Worm (Caenorhabditis elegans) whole organism, L4 larva: ENCODE results near the gene srr-2.

Source experiments
- D1046.2 ChIP-seq: fragments of 200-800 bp; sonication (Bioruptor generic); IDR thresholded peaks from 2 replicates; pipeline ENCODE4 v1.3.6; 2022; ENCODE audit warnings: missing genetic modification characterization, missing compliant biosample characterization
- F37D6.2 ChIP-seq: sonication (generic microtip); optimal IDR thresholded peaks from 2 replicates; lab custom pipeline; 2016; ENCODE audit warnings: mild to moderate bottlenecking, missing genetic modification characterization, missing compliant biosample characterization
- R02D3.7 ChIP-seq: fragments of 150-350 bp; sonication (generic microtip); optimal IDR thresholded peaks from 3 replicates; lab custom pipeline; 2014; ENCODE audit warnings: missing biosample characterization, missing genetic modification characterization
- T26A8.4 ChIP-seq: fragments of 200-800 bp; sonication (Bioruptor generic); IDR thresholded peaks from 2 replicates; pipeline ENCODE4 v1.3.6; 2022; ENCODE audit warnings: missing genetic modification characterization, missing compliant biosample characterization
- Y105C5A.15 ChIP-seq: fragments of 200-800 bp; sonication (Bioruptor generic); IDR thresholded peaks from 2 replicates; pipeline ENCODE4 v1.3.6; 2022; ENCODE audit warnings: missing genetic modification characterization, missing compliant biosample characterization
- aha-1 ChIP-seq: fragments of 150-350 bp; peaks from one replicate; lab custom pipeline; 2014; ENCODE audit warnings: missing biosample characterization, missing genetic modification characterization
- arid-1 ChIP-seq: fragments of 200-800 bp; sonication (Bioruptor generic); conservative IDR thresholded peaks from 2 replicates; pipeline ENCODE4 v1.3.6; 2022; ENCODE audit warnings: missing genetic modification reagents, missing genetic modification characterization, missing compliant biosample characterization
- ceh-20 ChIP-seq: fragments of 200-800 bp; sonication (Bioruptor generic); IDR thresholded peaks from 2 replicates; pipeline ENCODE4 v1.3.6; 2022; ENCODE audit warnings: missing genetic modification reagents, missing genetic modification characterization, missing compliant biosample characterization
- ceh-32 ChIP-seq: sonication (generic microtip); optimal IDR thresholded peaks from 2 replicates; lab custom pipeline; 2016; ENCODE audit warnings: mild to moderate bottlenecking, missing genetic modification characterization, missing compliant biosample characterization; ENCODE audit not compliant: poor library complexity
- ceh-44 ChIP-seq: fragments of 200-800 bp; sonication (Bioruptor generic); IDR thresholded peaks from 2 replicates; pipeline ENCODE4 v1.3.6; 2022; ENCODE audit warnings: missing genetic modification reagents, missing genetic modification characterization, missing compliant biosample characterization
- ceh-62 ChIP-seq: sonication (generic microtip); optimal IDR thresholded peaks from 2 replicates; lab custom pipeline; 2017; ENCODE audit warnings: missing biosample characterization, missing genetic modification characterization
- daf-16 ChIP-seq, 3 experiments: sonication (generic microtip); optimal IDR thresholded peaks; 2 replicates each; lab custom pipeline; 2016 to 2017; ENCODE audit warnings: missing genetic modification characterization in 3 of 3, missing genetic modification reagents in 3 of 3, mild to moderate bottlenecking in 2 of 3, missing compliant biosample characterization in 2 of 3, missing biosample characterization in 1 of 3, moderate library complexity in 1 of 3
- dmd-6 ChIP-seq: fragments of 200-800 bp; sonication (Bioruptor generic); IDR thresholded peaks from 2 replicates; pipeline ENCODE4 v1.3.6; 2022; ENCODE audit warnings: missing genetic modification reagents, missing genetic modification characterization, missing compliant biosample characterization
- dmd-8 ChIP-seq: fragments of 200-800 bp; sonication (Bioruptor generic); IDR thresholded peaks from 2 replicates; pipeline ENCODE4 v1.3.6; 2022; ENCODE audit warnings: missing genetic modification characterization, missing compliant biosample characterization
- dve-1 ChIP-seq: sonication (generic microtip); optimal IDR thresholded peaks from 2 replicates; lab custom pipeline; 2017; ENCODE audit warnings: antibody characterized with exemption, mild to moderate bottlenecking, missing genetic modification characterization, missing compliant biosample characterization; ENCODE audit not compliant: insufficient read depth
- egl-27 ChIP-seq: sonication (generic microtip); optimal IDR thresholded peaks from 3 replicates; lab custom pipeline; 2017; ENCODE audit warnings: missing biosample characterization, missing genetic modification reagents, missing genetic modification characterization
- fkh-10 ChIP-seq: fragments of 150-350 bp; optimal IDR thresholded peaks from 2 replicates; lab custom pipeline; 2014; ENCODE audit warnings: missing biosample characterization, missing genetic modification reagents, missing genetic modification characterization
- fos-1 ChIP-seq: fragments of 150-350 bp; optimal IDR thresholded peaks from 2 replicates; lab custom pipeline; 2014; ENCODE audit warnings: missing biosample characterization, missing genetic modification characterization
- hif-1 ChIP-seq, 2 experiments: sonication (generic microtip); optimal IDR thresholded peaks; 2 replicates each; lab custom pipeline; 2016 to 2017; ENCODE audit warnings: missing compliant biosample characterization in 2 of 2, missing genetic modification characterization in 2 of 2, missing genetic modification reagents in 2 of 2, missing genotype in 2 of 2, mild to moderate bottlenecking in 1 of 2
- hlh-11 ChIP-seq: fragments of 200-800 bp; sonication (Bioruptor generic); optimal IDR thresholded peaks from 2 replicates; lab custom pipeline; 2018; ENCODE audit warnings: mild to moderate bottlenecking, missing genetic modification characterization, missing compliant biosample characterization
- hlh-30 ChIP-seq: sonication (generic microtip); optimal IDR thresholded peaks from 2 replicates; lab custom pipeline; 2017; ENCODE audit warnings: antibody characterized with exemption, mild to moderate bottlenecking, missing genetic modification characterization, missing compliant biosample characterization; ENCODE audit not compliant: insufficient read depth
- hmg-1.1 ChIP-seq: fragments of 200-800 bp; sonication (Bioruptor generic); IDR thresholded peaks from 2 replicates; pipeline ENCODE4 v1.3.6; 2022; ENCODE audit warnings: missing genetic modification reagents, missing genetic modification characterization, missing compliant biosample characterization
- lin-1 ChIP-seq: fragments of 200-800 bp; sonication (Bioruptor generic); IDR thresholded peaks from 2 replicates; pipeline ENCODE4 v1.3.6; 2022; ENCODE audit warnings: missing genetic modification reagents, missing genetic modification characterization, missing compliant biosample characterization
- lin-15B ChIP-seq: fragments of 150-350 bp; sonication (generic microtip); optimal IDR thresholded peaks from 3 replicates; lab custom pipeline; 2014; ENCODE audit warnings: missing biosample characterization, missing genetic modification characterization
- lin-29 ChIP-seq: fragments of 200-800 bp; sonication (Bioruptor generic); IDR thresholded peaks from 2 replicates; pipeline ENCODE4 v1.3.6; 2022; ENCODE audit warnings: missing genetic modification reagents, missing genetic modification characterization, missing compliant biosample characterization
- lin-39 ChIP-seq: fragments of 150-350 bp; optimal IDR thresholded peaks from 2 replicates; lab custom pipeline; 2014; ENCODE audit warnings: missing biosample characterization, missing genetic modification reagents, missing genetic modification characterization
- lir-3 ChIP-seq: sonication (generic microtip); optimal IDR thresholded peaks from 2 replicates; lab custom pipeline; 2016; ENCODE audit warnings: mild to moderate bottlenecking, missing genetic modification characterization, missing compliant biosample characterization
- lsy-2 ChIP-seq, 2 experiments: fragments of 150-350 bp in 1 of 2; sonication (generic microtip) in 1 of 2; optimal IDR thresholded peaks; 2 replicates each; lab custom pipeline; 2014 to 2017; ENCODE audit warnings: missing biosample characterization in 2 of 2, missing genetic modification characterization in 2 of 2
- madf-9 ChIP-seq: fragments of 200-800 bp; sonication (Bioruptor generic); conservative IDR thresholded peaks from 2 replicates; pipeline ENCODE4 v1.3.6; 2022; ENCODE audit warnings: missing genetic modification reagents, missing genetic modification characterization, missing compliant biosample characterization
- mdl-1 ChIP-seq, 2 experiments: fragments of 150-350 bp in 1 of 2; sonication (generic microtip) in 1 of 2; optimal IDR thresholded peaks; 2 replicates each; lab custom pipeline; 2014 to 2017; ENCODE audit warnings: missing biosample characterization in 2 of 2, missing genetic modification characterization in 2 of 2
- mes-2 ChIP-seq: sonication (generic microtip); optimal IDR thresholded peaks from 2 replicates; lab custom pipeline; 2016; ENCODE audit warnings: missing genotype, mild to moderate bottlenecking, missing genetic modification characterization, missing compliant biosample characterization; ENCODE audit not compliant: poor library complexity, severe bottlenecking
- mxl-3 ChIP-seq: fragments of 200-800 bp; sonication (Bioruptor generic); optimal IDR thresholded peaks from 2 replicates; lab custom pipeline; 2018; ENCODE audit warnings: mild to moderate bottlenecking, missing genetic modification characterization, missing compliant biosample characterization
- nhr-10 ChIP-seq: fragments of 150-350 bp; optimal IDR thresholded peaks from 2 replicates; lab custom pipeline; 2014; ENCODE audit warnings: missing biosample characterization, missing genetic modification characterization
- nhr-102 ChIP-seq: sonication (generic microtip); optimal IDR thresholded peaks from 2 replicates; lab custom pipeline; 2016; ENCODE audit warnings: mild to moderate bottlenecking, missing genetic modification characterization, moderate library complexity, missing compliant biosample characterization
- nhr-237 ChIP-seq: sonication (generic microtip); optimal IDR thresholded peaks from 2 replicates; lab custom pipeline; 2017; ENCODE audit warnings: missing biosample characterization, missing genetic modification characterization
- nhr-25 ChIP-seq: sonication (generic microtip); optimal IDR thresholded peaks from 2 replicates; lab custom pipeline; 2017; ENCODE audit warnings: missing genetic modification characterization, mild to moderate bottlenecking, missing compliant biosample characterization, antibody characterized with exemption, moderate library complexity, borderline replicate concordance; ENCODE audit not compliant: insufficient read depth
- nhr-42 ChIP-seq: fragments of 200-800 bp; sonication (Bioruptor generic); IDR thresholded peaks from 2 replicates; pipeline ENCODE4 v1.3.6; 2022; ENCODE audit warnings: missing genetic modification characterization, missing compliant biosample characterization
- nhr-6 ChIP-seq: fragments of 150-350 bp; optimal IDR thresholded peaks from 2 replicates; lab custom pipeline; 2014; ENCODE audit warnings: missing biosample characterization, missing genetic modification characterization
- nhr-76 ChIP-seq: fragments of 150-350 bp; optimal IDR thresholded peaks from 2 replicates; lab custom pipeline; 2014; ENCODE audit warnings: missing biosample characterization, missing genetic modification characterization
- rbr-2 ChIP-seq: sonication (generic microtip); optimal IDR thresholded peaks from 2 replicates; lab custom pipeline; 2016; ENCODE audit warnings: missing genotype, missing genetic modification characterization, missing compliant biosample characterization
- sdz-12 ChIP-seq: fragments of 200-800 bp; sonication (Bioruptor generic); optimal IDR thresholded peaks from 2 replicates; lab custom pipeline; 2018; ENCODE audit warnings: mild to moderate bottlenecking, missing genetic modification characterization, missing compliant biosample characterization
- snpc-4 ChIP-seq: fragments of 150-350 bp; optimal IDR thresholded peaks from 2 replicates; lab custom pipeline; 2014; ENCODE audit warnings: missing biosample characterization, missing genetic modification characterization
- spr-1 ChIP-seq: sonication (generic microtip); optimal IDR thresholded peaks from 2 replicates; lab custom pipeline; 2016; ENCODE audit warnings: mild to moderate bottlenecking, missing genetic modification characterization, missing compliant biosample characterization
- tag-97 ChIP-seq: fragments of 200-800 bp; sonication (Bioruptor generic); IDR thresholded peaks from 2 replicates; pipeline ENCODE4 v1.3.6; 2022; ENCODE audit warnings: missing genetic modification characterization, missing compliant biosample characterization
- tra-1 ChIP-seq: fragments of 200-800 bp; sonication (Bioruptor generic); IDR thresholded peaks from 2 replicates; pipeline ENCODE4 v1.3.6; 2022; ENCODE audit warnings: missing genetic modification reagents, missing genetic modification characterization, missing compliant biosample characterization
- zag-1 ChIP-seq: fragments of 150-350 bp; optimal IDR thresholded peaks from 2 replicates; lab custom pipeline; 2014; ENCODE audit warnings: missing biosample characterization, missing genetic modification characterization
- zip-11 ChIP-seq: fragments of 200-800 bp; sonication (Bioruptor generic); IDR thresholded peaks from 2 replicates; pipeline ENCODE4 v1.3.6; 2022; ENCODE audit warnings: missing genetic modification characterization, missing compliant biosample characterization

Gene srr-2

DNA sequence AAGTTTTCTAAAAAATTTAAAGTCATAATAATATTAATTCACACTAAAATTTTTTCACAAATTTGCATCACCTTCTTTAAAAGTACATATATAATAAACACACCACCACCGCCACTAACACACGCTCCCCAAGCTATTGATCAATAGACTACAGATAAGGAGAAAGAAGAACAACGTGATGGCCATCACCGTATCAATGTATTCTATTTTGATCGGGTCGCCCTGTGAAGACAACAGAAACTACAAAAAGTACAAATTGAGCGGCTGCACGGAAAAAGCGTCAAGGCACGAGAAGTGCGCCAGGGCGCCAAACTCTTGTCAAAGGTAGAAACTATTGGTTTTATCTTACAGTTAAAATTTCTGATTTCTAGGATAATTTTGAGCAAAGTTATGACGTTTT, 4.6 kb downstream of the srr-2 start (continued):
- peak in 1 of 2 experiments; percentile 78 for TF ChIP-seq mdl-1 (tag; optimal IDR thresholded peaks at IDR 0.05; lab: Kevin White, UChicago)
- no peak for TF ChIP-seq lin-15B (tag; lab: Kevin White, UChicago)
- TF ChIP-seq nhr-25 (tag; lab: Kevin White, UChicago) = no peak
- TF ChIP-seq zip-11 (GFP tag; lab: Robert Waterston, UW) = no peak
- no peak for TF ChIP-seq D1046.2
- TF ChIP-seq fos-1 (tag; lab: Kevin White, UChicago) = no peak
- TF ChIP-seq lir-3 (tag; lab: Kevin White, UChicago) = no peak
- no peak for TF ChIP-seq F37D6.2 (tag; lab: Kevin White, UChicago)

DNA sequence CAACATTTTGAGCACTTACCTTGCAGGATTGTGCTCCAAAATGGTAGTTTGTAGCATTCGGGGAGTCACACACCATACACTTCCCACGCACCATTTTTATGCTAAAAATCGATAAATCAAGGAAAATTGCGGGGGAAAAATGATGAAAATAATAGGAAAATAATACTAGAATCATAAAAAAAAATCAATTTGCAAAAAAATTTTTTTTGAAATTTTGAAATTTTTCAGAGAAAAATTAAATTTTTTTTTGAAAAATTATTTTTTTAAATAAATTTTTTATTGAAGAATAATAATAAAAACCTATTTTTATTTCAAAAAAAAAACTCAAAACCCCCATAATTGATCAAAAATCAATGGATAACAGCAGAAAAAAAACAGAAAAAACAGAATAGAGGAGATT, 5.2 kb downstream of the srr-2 start, which contains the start of gene nhr-79:
TSS of gene nhr-79 (minus strand) at position 101 of the 400 bp plus-strand sequence.
- TF ChIP-seq dmd-8 (no peak), madf-9 (GFP tag; lab: Robert Waterston, UW) (no peak), nhr-42 (GFP tag; lab: Robert Waterston, UW) (no peak), lin-39 (tag; lab: Kevin White, UChicago) (no peak), spr-1 (tag; lab: Kevin White, UChicago) (no peak), mes-2 (tag; lab: Kevin White, UChicago) (no peak), lsy-2 (tag; optimal IDR thresholded peaks at IDR 0.05; lab: Kevin White, UChicago) (no peak), Y105C5A.15 (no peak), lin-15B (tag; lab: Kevin White, UChicago) (no peak), tra-1 (GFP tag; lab: Robert Waterston, UW) (no peak), fkh-10 (GFP tag; lab: Kevin White, UChicago) (no peak), ceh-62 (tag; lab: Kevin White, UChicago) (no peak), T26A8.4 (GFP tag; lab: Robert Waterston, UW) (no peak), zip-11 (GFP tag; lab: Robert Waterston, UW) (no peak), rbr-2 (no peak), hlh-30 (no peak), D1046.2 (no peak)

DNA sequence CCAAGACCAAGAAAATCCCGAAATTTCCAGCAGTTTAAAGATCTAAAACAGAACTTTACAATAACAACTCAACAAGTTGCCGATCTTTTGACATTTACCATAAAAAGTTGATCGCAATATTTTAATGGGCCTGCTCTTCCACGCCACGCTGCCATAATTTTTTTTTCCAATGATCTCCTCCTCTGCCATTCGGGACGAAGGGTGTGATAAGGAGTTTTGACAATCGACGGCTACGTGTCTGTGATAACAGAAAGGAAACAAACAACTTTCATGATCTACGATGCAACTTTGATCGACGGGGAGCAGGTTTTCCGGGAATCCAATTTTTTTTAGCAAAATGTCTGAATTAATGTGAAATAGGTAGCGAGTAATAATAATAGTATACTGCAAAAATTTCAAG, 10.1 kb downstream of the srr-2 start:
- TF ChIP-seq zag-1 (tag; lab: Kevin White, UChicago) (no peak), nhr-6 (no peak), R02D3.7 (no peak), ceh-44 (no peak), hif-1 (tag; optimal IDR thresholded peaks at IDR 0.05; lab: Kevin White, UChicago) (no peak), tra-1 (GFP tag; lab: Robert Waterston, UW) (no peak), snpc-4 (tag; lab: Kevin White, UChicago) (no peak), lin-29 (GFP tag; lab: Robert Waterston, UW) (no peak), mes-2 (tag; lab: Kevin White, UChicago) (no peak), nhr-102 (tag; lab: Kevin White, UChicago) (peak; percentile 9), nhr-10 (no peak), tag-97 (GFP tag; lab: Robert Waterston, UW) (no peak), ceh-32 (tag; lab: Kevin White, UChicago) (no peak), lsy-2 (tag; optimal IDR thresholded peaks at IDR 0.05; lab: Kevin White, UChicago) (no peak), nhr-237 (tag; lab: Kevin White, UChicago) (no peak), ceh-20 (GFP tag; lab: Robert Waterston, UW) (0 out of 2 replicates have a peak, but pooled peaks have one; percentile 10), hmg-1.1 (GFP tag; lab: Robert Waterston, UW) (no peak), nhr-76 (tag; lab: Kevin White, UChicago) (no peak), dve-1 (tag; lab: Kevin White, UChicago) (peak; percentile 66), zip-11 (GFP tag; lab: Robert Waterston, UW) (no peak), sdz-12 (GFP tag; lab: Kevin White, UChicago) (no peak), arid-1 (no peak), hlh-11 (tag; lab: Kevin White, UChicago) (peak; percentile 70), nhr-25 (tag; lab: Kevin White, UChicago) (no peak), fkh-10 (GFP tag; lab: Kevin White, UChicago) (no peak), daf-16 (GFP tag; optimal IDR thresholded peaks at IDR 0.05; lab: Kevin White, UChicago) (no peak), daf-16 (tag; optimal IDR thresholded peaks at IDR 0.05; lab: Kevin White, UChicago) (peak; percentile 75), aha-1 (tag; lab: Kevin White, UChicago) (no peak), egl-27 (tag; lab: Kevin White, UChicago) (no peak), dmd-6 (GFP tag; lab: Robert Waterston, UW) (peak; percentile 86), lin-1 (GFP tag; lab: Robert Waterston, UW) (no peak), mxl-3 (GFP tag; lab: Kevin White, UChicago) (peak; percentile 6)
